Fruit fly (Drosophila melanogaster) S2 (cell line): ENCODE measurements around the gene CG42354.

Experiments
- CG8478 ChIP-seq: fragments of >200 bp; optimal IDR thresholded peaks from 2 replicates; lab custom pipeline; 2018
- CTCF ChIP-seq, 2 experiments: fragments of >200 bp; optimal IDR thresholded peaks; 2 replicates each; lab custom pipeline; 2018

DNA sequence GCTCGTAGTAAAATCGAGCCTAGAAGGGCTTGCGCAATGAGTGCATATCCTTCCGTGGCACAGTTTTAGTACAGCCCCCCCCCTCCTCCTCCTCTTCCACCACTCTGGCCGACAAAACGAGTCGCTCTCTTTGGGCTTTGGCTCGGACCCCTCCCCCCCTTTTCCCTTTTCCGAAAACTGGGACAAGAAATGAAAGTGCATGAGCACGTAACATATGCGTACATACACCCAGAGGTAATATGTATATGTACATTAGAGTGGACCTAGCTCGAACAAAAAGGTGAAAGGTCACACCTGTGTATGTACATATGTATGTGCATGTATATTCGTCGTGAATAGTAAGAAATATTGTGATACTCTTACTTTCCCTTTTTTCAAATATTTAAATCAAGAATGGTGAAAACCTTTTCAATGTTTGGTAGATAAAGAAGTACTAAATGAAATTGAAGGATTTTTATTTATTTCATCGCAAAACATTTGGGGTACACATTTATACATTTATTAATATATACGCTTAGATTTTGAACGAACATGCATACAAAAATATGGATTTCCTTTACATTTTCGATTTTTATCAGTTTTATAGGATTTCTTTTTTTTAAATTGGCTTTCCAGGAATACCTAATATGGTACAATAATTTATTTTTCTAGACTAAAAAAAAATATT, 12.0 kb downstream of the CG42354 start:
- no peak for TF ChIP-seq CTCF (optimal IDR thresholded peaks at IDR 0.05; lab: Kevin White, UChicago)
- no peak for TF ChIP-seq CG8478 (lab: Kevin White, UChicago)
